Worm (Caenorhabditis elegans) whole organism, late embryonic: Measurements from ENCODE around the gene cbs-2.

Source experiments
- C08G9.2 ChIP-seq: sonication (generic microtip); optimal IDR thresholded peaks from 2 replicates; lab custom pipeline; 2016; ENCODE audit warnings: mild to moderate bottlenecking, missing genetic modification characterization, moderate library complexity, missing compliant biosample characterization
- C38D4.7 ChIP-seq: fragments of 200-800 bp; sonication (Bioruptor generic); optimal IDR thresholded peaks from 2 replicates; lab custom pipeline; 2018; ENCODE audit warnings: mild to moderate bottlenecking, missing genetic modification characterization, moderate library complexity, missing compliant biosample characterization
- F13H6.1 ChIP-seq: sonication (generic microtip); optimal IDR thresholded peaks from 2 replicates; lab custom pipeline; 2016; ENCODE audit warnings: missing genetic modification characterization, missing compliant biosample characterization
- K02D7.2 ChIP-seq: sonication (generic microtip); optimal IDR thresholded peaks from 2 replicates; lab custom pipeline; 2017; ENCODE audit warnings: mild to moderate bottlenecking, missing genetic modification characterization, missing compliant biosample characterization
- T23F11.4 ChIP-seq: fragments of 200-800 bp; sonication (Bioruptor generic); optimal IDR thresholded peaks from 2 replicates; lab custom pipeline; 2018; ENCODE audit warnings: mild to moderate bottlenecking, missing genetic modification characterization, missing compliant biosample characterization
- ceh-18 ChIP-seq: sonication (generic microtip); optimal IDR thresholded peaks from 2 replicates; lab custom pipeline; 2016; ENCODE audit warnings: missing genetic modification characterization, missing compliant biosample characterization
- ceh-2 ChIP-seq: sonication (generic microtip); optimal IDR thresholded peaks from 2 replicates; lab custom pipeline; 2016; ENCODE audit warnings: missing genotype, missing genetic modification characterization, missing compliant biosample characterization
- ceh-30 ChIP-seq: fragments of 150-350 bp; optimal IDR thresholded peaks from 2 replicates; lab custom pipeline; 2014; ENCODE audit warnings: missing biosample characterization, missing genetic modification characterization
- ceh-31 ChIP-seq: sonication (generic microtip); optimal IDR thresholded peaks from 2 replicates; lab custom pipeline; 2016; ENCODE audit warnings: missing genetic modification characterization, missing compliant biosample characterization
- ceh-34 ChIP-seq: sonication (generic microtip); optimal IDR thresholded peaks from 2 replicates; lab custom pipeline; 2016; ENCODE audit warnings: mild to moderate bottlenecking, missing genetic modification characterization, missing compliant biosample characterization
- ceh-45 ChIP-seq: fragments of 200-800 bp; sonication (Bioruptor generic); IDR thresholded peaks from 2 replicates; pipeline ENCODE4 v1.3.6; 2022; ENCODE audit warnings: missing genetic modification reagents, missing genetic modification characterization, missing compliant biosample characterization
- ceh-48 ChIP-seq: sonication (generic microtip); optimal IDR thresholded peaks from 2 replicates; lab custom pipeline; 2016; ENCODE audit warnings: missing genetic modification characterization, inconsistent platforms, missing compliant biosample characterization
- ceh-6 ChIP-seq: fragments of 200-800 bp; sonication (Bioruptor generic); optimal IDR thresholded peaks from 2 replicates; lab custom pipeline; 2018; ENCODE audit warnings: mild to moderate bottlenecking, missing genetic modification characterization, missing compliant biosample characterization
- che-1 ChIP-seq: sonication (generic microtip); optimal IDR thresholded peaks from 2 replicates; lab custom pipeline; 2016; ENCODE audit warnings: mild to moderate bottlenecking, missing genetic modification characterization, missing compliant biosample characterization
- elt-4 ChIP-seq: sonication (generic microtip); optimal IDR thresholded peaks from 2 replicates; lab custom pipeline; 2016; ENCODE audit warnings: missing genetic modification characterization, missing compliant biosample characterization
- fax-1 ChIP-seq: sonication (generic microtip); optimal IDR thresholded peaks from 2 replicates; lab custom pipeline; 2016; ENCODE audit warnings: missing genotype, missing genetic modification characterization, missing compliant biosample characterization
- fkh-10 ChIP-seq: fragments of 150-350 bp; optimal IDR thresholded peaks from 2 replicates; lab custom pipeline; 2014; ENCODE audit warnings: missing biosample characterization, missing genetic modification reagents, missing genetic modification characterization
- fkh-6 ChIP-seq: sonication (generic microtip); optimal IDR thresholded peaks from 2 replicates; lab custom pipeline; 2016; ENCODE audit warnings: missing genetic modification characterization, missing compliant biosample characterization
- lim-6 ChIP-seq: sonication (generic microtip); optimal IDR thresholded peaks from 2 replicates; lab custom pipeline; 2016; ENCODE audit warnings: missing genetic modification characterization, missing compliant biosample characterization
- madf-2 ChIP-seq: sonication (generic microtip); optimal IDR thresholded peaks from 2 replicates; lab custom pipeline; 2017; ENCODE audit warnings: missing genetic modification characterization, missing compliant biosample characterization
- mec-3 ChIP-seq: sonication (generic microtip); optimal IDR thresholded peaks from 2 replicates; lab custom pipeline; 2016; ENCODE audit warnings: borderline replicate concordance, missing genetic modification characterization, missing compliant biosample characterization
- nfya-1 ChIP-seq: sonication (generic microtip); optimal IDR thresholded peaks from 2 replicates; lab custom pipeline; 2017; ENCODE audit warnings: missing genetic modification characterization, mild to moderate bottlenecking, missing compliant biosample characterization, antibody characterized with exemption, moderate library complexity
- nhr-11 ChIP-seq: fragments of 150-350 bp; optimal IDR thresholded peaks from 2 replicates; lab custom pipeline; 2014; ENCODE audit warnings: missing biosample characterization, missing genetic modification characterization
- nhr-232 ChIP-seq: sonication (generic microtip); optimal IDR thresholded peaks from 2 replicates; lab custom pipeline; 2016; ENCODE audit warnings: missing genetic modification characterization, missing compliant biosample characterization
- npax-4 ChIP-seq: sonication (generic microtip); optimal IDR thresholded peaks from 2 replicates; lab custom pipeline; 2016; ENCODE audit warnings: missing genetic modification characterization, missing compliant biosample characterization
- pag-3 ChIP-seq: sonication (generic microtip); optimal IDR thresholded peaks from 2 replicates; lab custom pipeline; 2016; ENCODE audit warnings: missing compliant biosample characterization, missing genetic modification characterization, borderline replicate concordance
- pat-9 ChIP-seq: fragments of 200-800 bp; sonication (Bioruptor generic); optimal IDR thresholded peaks from 2 replicates; lab custom pipeline; 2018; ENCODE audit warnings: mild to moderate bottlenecking, missing genetic modification characterization, moderate library complexity, missing compliant biosample characterization
- pqm-1 ChIP-seq: sonication (generic microtip); optimal IDR thresholded peaks from 2 replicates; lab custom pipeline; 2016; ENCODE audit warnings: missing genetic modification characterization, missing compliant biosample characterization
- ref-2 ChIP-seq: sonication (generic microtip); optimal IDR thresholded peaks from 2 replicates; lab custom pipeline; 2016; ENCODE audit warnings: missing genetic modification characterization, missing compliant biosample characterization
- sdc-2 ChIP-seq: sonication (generic microtip); optimal IDR thresholded peaks from 2 replicates; lab custom pipeline; 2016; ENCODE audit warnings: missing genotype, missing genetic modification characterization, missing compliant biosample characterization
- sox-2 ChIP-seq: fragments of 200-800 bp; sonication (Bioruptor generic); IDR thresholded peaks from 2 replicates; pipeline ENCODE4 v1.3.6; 2022; ENCODE audit warnings: missing genetic modification reagents, missing genetic modification characterization, missing compliant biosample characterization
- syd-9 ChIP-seq: sonication (generic microtip); optimal IDR thresholded peaks from 2 replicates; lab custom pipeline; 2016; ENCODE audit warnings: mild to moderate bottlenecking, missing genetic modification characterization, moderate library complexity, missing compliant biosample characterization
- tbx-2 ChIP-seq: sonication (generic microtip); optimal IDR thresholded peaks from 2 replicates; lab custom pipeline; 2016; ENCODE audit warnings: missing genetic modification characterization, missing compliant biosample characterization
- ttx-3 ChIP-seq: sonication (generic microtip); optimal IDR thresholded peaks from 2 replicates; lab custom pipeline; 2016; ENCODE audit warnings: missing genetic modification reagents, missing genetic modification characterization, missing compliant biosample characterization
- unc-3 ChIP-seq, 2 experiments: fragments of 200-800 bp in 1 of 2; sonication (Bioruptor generic) in 1 of 2; sonication (generic microtip) in 1 of 2; conservative IDR thresholded peaks in 1 of 2; optimal IDR thresholded peaks in 1 of 2; 2 replicates each; pipeline versions ENCODE4 v1.3.6 to Lab custom; 2016 to 2022; ENCODE audit warnings: missing compliant biosample characterization in 2 of 2, missing genetic modification characterization in 2 of 2, missing genetic modification reagents in 1 of 2
- unc-42 ChIP-seq: sonication (generic microtip); optimal IDR thresholded peaks from 2 replicates; lab custom pipeline; 2016; ENCODE audit warnings: missing genotype, missing genetic modification characterization, missing compliant biosample characterization
- unc-55 ChIP-seq: sonication (generic microtip); optimal IDR thresholded peaks from 2 replicates; lab custom pipeline; 2017; ENCODE audit warnings: missing biosample characterization, missing genetic modification reagents, missing genetic modification characterization

cbs-2 gene

DNA sequence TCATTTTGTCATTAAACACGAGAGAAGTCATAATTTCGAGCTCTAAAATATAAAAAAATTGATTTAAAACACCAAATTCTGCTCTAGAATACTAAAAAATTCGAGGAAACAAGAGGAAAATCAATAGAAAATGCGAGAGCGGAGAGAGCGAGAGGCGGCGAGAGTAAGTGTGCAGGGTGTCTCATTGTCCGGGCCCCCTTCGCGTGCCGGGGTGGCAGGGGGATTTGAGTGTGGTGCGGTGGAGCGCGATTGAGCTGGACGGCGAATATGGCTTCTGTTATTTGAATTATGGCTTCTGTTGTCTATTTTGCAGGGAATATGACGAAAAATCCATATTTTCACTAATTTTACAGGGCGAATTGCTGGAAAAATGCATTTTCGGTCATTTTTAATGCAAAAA is 3.5 kb downstream of the cbs-2 start, which contains the start of gene Y59C2A.3 (continued):
- TF ChIP-seq syd-9 (tag; lab: Kevin White, UChicago) (peak; percentile 28), pqm-1 (tag; lab: Kevin White, UChicago) (no peak), sox-2 (GFP tag; lab: Robert Waterston, UW) (peak; percentile 29), nfya-1 (tag; lab: Kevin White, UChicago) (peak; percentile 61), ceh-31 (tag; lab: Kevin White, UChicago) (peak; percentile 61), ceh-34 (tag; lab: Kevin White, UChicago) (peak; percentile 35), tbx-2 (tag; lab: Kevin White, UChicago) (peak; percentile 56), ceh-48 (tag; lab: Kevin White, UChicago) (peak; percentile 85), ceh-18 (tag; lab: Kevin White, UChicago) (peak; percentile 20), mec-3 (tag; lab: Kevin White, UChicago) (no peak), unc-55 (GFP tag; lab: Kevin White, UChicago) (peak; percentile 35)
- TF ChIP-seq, all 69 proteins: peak for 17

DNA sequence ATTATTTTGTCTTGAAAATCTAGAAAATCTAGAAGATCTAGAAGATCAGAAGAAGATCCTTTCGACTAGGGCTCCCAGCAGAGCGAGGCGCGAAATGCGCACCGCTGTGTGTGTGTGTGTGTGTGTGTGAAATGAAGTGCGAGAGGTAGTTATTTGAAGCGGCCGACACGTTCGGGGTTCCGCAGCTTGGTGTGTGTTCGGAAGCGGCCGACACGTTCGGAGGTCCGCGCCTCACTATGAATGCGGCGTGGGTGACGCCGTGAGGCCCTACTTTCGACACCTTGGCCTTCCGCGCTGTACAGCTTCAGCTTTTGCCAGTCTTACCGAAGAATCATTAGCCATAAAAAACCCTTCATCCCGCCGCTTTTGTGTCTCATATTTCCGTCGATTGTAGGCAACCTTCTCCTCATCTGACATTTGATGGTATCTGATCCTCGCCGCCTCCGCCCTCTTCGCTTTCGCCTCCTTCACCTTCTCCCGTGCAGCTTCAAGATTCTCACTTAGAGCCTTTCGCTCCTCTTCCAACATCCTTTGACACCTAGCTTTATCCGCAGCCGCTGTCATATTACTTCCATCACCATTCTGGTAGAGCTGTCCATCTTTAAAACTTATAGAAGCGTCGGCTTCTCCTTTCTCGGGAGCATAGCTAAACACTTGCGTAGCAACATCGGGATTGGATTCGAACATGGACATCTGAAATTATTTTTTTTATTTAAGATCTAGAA is 6.3 kb downstream of the cbs-2 start:
- no peak for TF ChIP-seq fax-1 (tag; lab: Kevin White, UChicago)
- TF ChIP-seq nhr-232 (tag; lab: Kevin White, UChicago), result no peak
- TF ChIP-seq ceh-18 (tag; lab: Kevin White, UChicago), result no peak
- TF ChIP-seq sox-2 (GFP tag; lab: Robert Waterston, UW), result no peak
- no peak for TF ChIP-seq pag-3 (tag; lab: Kevin White, UChicago)
- TF ChIP-seq ref-2, result no peak
- TF ChIP-seq unc-42 (tag; lab: Kevin White, UChicago), result no peak
- no peak for TF ChIP-seq mec-3 (tag; lab: Kevin White, UChicago)
- TF ChIP-seq T23F11.4 (GFP tag; lab: Kevin White, UChicago), result no peak
- TF ChIP-seq ceh-30, result no peak
- no peak for TF ChIP-seq che-1 (tag; lab: Kevin White, UChicago)
- TF ChIP-seq ceh-31 (tag; lab: Kevin White, UChicago), result no peak
- no peak for TF ChIP-seq ceh-6
- no peak for TF ChIP-seq ttx-3 (tag; lab: Kevin White, UChicago)
- TF ChIP-seq fkh-10 (GFP tag; lab: Kevin White, UChicago), result no peak
- no peak for TF ChIP-seq C38D4.7 (GFP tag; lab: Kevin White, UChicago)
- no peak for TF ChIP-seq ceh-2
- TF ChIP-seq elt-4, result no peak
- TF ChIP-seq sdc-2 (tag; lab: Kevin White, UChicago), result no peak
- TF ChIP-seq pqm-1 (tag; lab: Kevin White, UChicago), result no peak
- TF ChIP-seq, all 69 proteins: peak for 0

DNA sequence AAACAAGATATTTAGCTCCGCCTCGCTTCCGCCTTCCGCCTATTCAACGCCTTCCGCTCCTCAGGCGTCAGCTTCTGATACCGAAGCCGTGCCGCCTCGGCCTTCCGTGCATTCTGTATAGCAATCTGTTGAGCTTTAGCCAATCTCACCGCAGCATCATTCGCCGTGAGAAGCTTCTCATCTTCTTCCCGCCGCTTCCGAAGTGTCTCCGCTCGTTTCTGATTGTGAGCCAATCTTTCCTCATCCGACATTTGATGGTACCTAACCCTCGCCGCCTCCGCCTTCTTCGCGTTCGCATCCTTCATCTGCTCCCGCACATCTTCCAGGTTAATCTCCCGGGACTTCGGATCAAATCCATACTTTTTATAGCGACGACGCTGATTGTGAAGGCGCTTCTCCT is 7.9 kb downstream of the cbs-2 start:
- peak; percentile 2 for TF ChIP-seq elt-4
- no peak for TF ChIP-seq fkh-6

DNA sequence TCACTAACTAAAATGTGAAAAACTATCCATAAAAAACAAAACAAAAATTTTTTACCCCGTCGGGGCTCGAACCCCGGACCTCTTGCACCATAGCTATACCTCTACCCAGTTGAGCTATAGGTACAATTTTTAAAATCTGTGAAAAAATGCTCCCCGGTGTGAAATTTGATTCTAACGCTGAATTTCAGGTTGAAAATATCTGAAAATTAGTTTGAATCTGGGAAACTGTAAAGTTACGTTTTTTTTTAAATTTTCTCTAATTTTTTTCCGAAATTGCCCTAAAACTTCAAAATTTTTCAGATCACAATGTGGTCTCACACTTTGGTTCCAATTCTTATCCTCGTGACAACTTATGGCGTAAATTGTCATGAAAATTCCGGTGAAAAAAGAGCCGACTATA is 15.6 kb downstream of the cbs-2 start, which contains the start of gene Y59C2A.1:
Y59C2A.1 (plus strand) TSS at position 301 of the 400 bp plus-strand sequence.
- TF ChIP-seq unc-3 (GFP tag; conservative IDR thresholded peaks at IDR 0.05; lab: Robert Waterston, UW) (no peak), unc-3 (tag; optimal IDR thresholded peaks at IDR 0.05; lab: Kevin White, UChicago) (no peak), F13H6.1 (tag; lab: Kevin White, UChicago) (no peak), C08G9.2 (tag; lab: Kevin White, UChicago) (no peak), nhr-11 (tag; lab: Kevin White, UChicago) (no peak), K02D7.2 (no peak), npax-4 (tag; lab: Kevin White, UChicago) (no peak), madf-2 (tag; lab: Kevin White, UChicago) (no peak), lim-6 (tag; lab: Kevin White, UChicago) (no peak), C38D4.7 (GFP tag; lab: Kevin White, UChicago) (no peak), sdc-2 (tag; lab: Kevin White, UChicago) (no peak), ceh-45 (GFP tag; lab: Robert Waterston, UW) (no peak), elt-4 (no peak), pqm-1 (tag; lab: Kevin White, UChicago) (no peak), pat-9 (no peak)
- TF ChIP-seq, all 69 proteins: peak for 0
